Fruit fly (Drosophila melanogaster): ENCODE data around the gene CG33170.

- TF ChIP-seq Dif (GFP tag; optimal IDR thresholded peaks at IDR 0.05; ENCODE audit: partially characterized antibody) (no peak), jim (GFP tag; optimal IDR thresholded peaks at IDR 0.05) (no peak), usp (GFP tag; optimal IDR thresholded peaks at IDR 0.05) (no peak), h (GFP tag; optimal IDR thresholded peaks at IDR 0.05) (no peak), pan (optimal IDR thresholded peaks at IDR 0.05) (no peak), brk (GFP tag; optimal IDR thresholded peaks at IDR 0.05) (no peak), Hr78 (GFP tag; optimal IDR thresholded peaks at IDR 0.05) (no peak), Sp1 (GFP tag; optimal IDR thresholded peaks at IDR 0.05) (no peak)
Measured at dm6 chr3L:22821377-22821776, 43.0 kb upstream of the CG33170 start.

All from whole organism, wandering third instar larva.